Fruit fly (Drosophila melanogaster) whole organism, prepupa: ENCODE data around the gene RpS3A.

ENCODE experiments used
- CG10669 ChIP-seq: fragments of 200-800 bp; sonication (Bioruptor generic); optimal IDR thresholded peaks from 3 replicates; lab custom pipeline; 2018; ENCODE audit warnings: missing biosample characterization, mild to moderate bottlenecking, missing genetic modification characterization, moderate library complexity
- CG11902 ChIP-seq: fragments of 200-800 bp; sonication (Bioruptor generic); optimal IDR thresholded peaks from 3 replicates; lab custom pipeline; 2016; ENCODE audit warnings: missing biosample characterization, missing genetic modification characterization
- CG15336 ChIP-seq: fragments of 200-800 bp; sonication (Bioruptor generic); IDR thresholded peaks from 2 replicates; pipeline ENCODE4 v1.3.6; 2022; ENCODE audit warnings: missing biosample characterization, missing genetic modification characterization
- CG1621 ChIP-seq: fragments of 200-800 bp; sonication (Bioruptor generic); optimal IDR thresholded peaks from 3 replicates; lab custom pipeline; 2018; ENCODE audit warnings: missing biosample characterization, mild to moderate bottlenecking, missing genetic modification characterization
- CG3032 ChIP-seq: fragments of 200-800 bp; optimal IDR thresholded peaks from 2 replicates; lab custom pipeline; 2019; ENCODE audit warnings: missing biosample characterization, mild to moderate bottlenecking, missing genetic modification characterization, moderate library complexity
- CG34406 ChIP-seq: fragments of 200-800 bp; sonication (Bioruptor generic); optimal IDR thresholded peaks from 3 replicates; lab custom pipeline; 2016; ENCODE audit warnings: missing biosample characterization, missing genetic modification characterization
- CG6792 ChIP-seq: fragments of 200-800 bp; sonication (Bioruptor generic); optimal IDR thresholded peaks from 3 replicates; lab custom pipeline; 2016; ENCODE audit warnings: missing biosample characterization, missing genetic modification characterization
- CG6854 ChIP-seq: fragments of 200-800 bp; sonication (Bioruptor generic); optimal IDR thresholded peaks from 2 replicates; lab custom pipeline; 2017; ENCODE audit warnings: missing biosample characterization, mild to moderate bottlenecking, missing genetic modification characterization
- CG9139 ChIP-seq: fragments of 200-800 bp; sonication (Bioruptor generic); optimal IDR thresholded peaks from 3 replicates; lab custom pipeline; 2017; ENCODE audit warnings: missing biosample characterization, mild to moderate bottlenecking, missing genetic modification characterization
- Eip75B ChIP-seq: fragments of 200-800 bp; sonication (Bioruptor generic); optimal IDR thresholded peaks from 3 replicates; lab custom pipeline; 2016; ENCODE audit warnings: missing biosample characterization, missing genetic modification characterization
- Eip78C ChIP-seq: fragments of 200-800 bp; sonication (Bioruptor generic); peaks from one replicate; lab custom pipeline; 2016; ENCODE audit warnings: missing biosample characterization, missing genetic modification characterization
- Eip93F ChIP-seq: fragments of 200-800 bp; sonication (Bioruptor generic); optimal IDR thresholded peaks from 2 replicates; lab custom pipeline; 2016; ENCODE audit warnings: missing biosample characterization, mild to moderate bottlenecking, missing genetic modification characterization
- Ets21C ChIP-seq: fragments of 200-800 bp; sonication (Bioruptor generic); optimal IDR thresholded peaks from 3 replicates; lab custom pipeline; 2016; ENCODE audit warnings: missing biosample characterization, missing genetic modification characterization
- Ets96B ChIP-seq: fragments of 200-800 bp; optimal IDR thresholded peaks from 2 replicates; lab custom pipeline; 2019; ENCODE audit warnings: missing biosample characterization, mild to moderate bottlenecking, missing genetic modification characterization, moderate library complexity
- Gug ChIP-seq: fragments of 200-800 bp; sonication (Bioruptor generic); IDR thresholded peaks from 2 replicates; pipeline ENCODE4 v1.3.6; 2022; ENCODE audit warnings: missing biosample characterization, missing genetic modification characterization
- Hr4 ChIP-seq: fragments of 200-800 bp; sonication (Bioruptor generic); optimal IDR thresholded peaks from 3 replicates; lab custom pipeline; 2016; ENCODE audit warnings: missing biosample characterization, missing genetic modification characterization
- Met ChIP-seq: fragments of 200-800 bp; sonication (Bioruptor generic); optimal IDR thresholded peaks from 3 replicates; lab custom pipeline; 2016; ENCODE audit warnings: missing biosample characterization, missing genetic modification characterization
- OdsH ChIP-seq: fragments of 200-800 bp; sonication (Bioruptor generic); optimal IDR thresholded peaks from 3 replicates; lab custom pipeline; 2016; ENCODE audit warnings: missing biosample characterization, missing genetic modification characterization
- Smox ChIP-seq: fragments of 200-800 bp; sonication (Bioruptor generic); optimal IDR thresholded peaks from 3 replicates; lab custom pipeline; 2016; ENCODE audit warnings: missing biosample characterization, missing genetic modification characterization
- Sox102F ChIP-seq: fragments of 200-800 bp; sonication (Bioruptor generic); optimal IDR thresholded peaks from 2 replicates; lab custom pipeline; 2016; ENCODE audit warnings: missing biosample characterization, mild to moderate bottlenecking, missing genetic modification characterization
- Sox14 ChIP-seq: fragments of 200-800 bp; sonication (Bioruptor generic); optimal IDR thresholded peaks from 3 replicates; lab custom pipeline; 2016; ENCODE audit warnings: missing biosample characterization, missing genetic modification characterization
- acj6 ChIP-seq: fragments of 200-800 bp; sonication (Bioruptor generic); optimal IDR thresholded peaks from 3 replicates; lab custom pipeline; 2016; ENCODE audit warnings: missing biosample characterization, missing genetic modification characterization
- dac ChIP-seq: fragments of 200-800 bp; sonication (Bioruptor generic); optimal IDR thresholded peaks from 2 replicates; lab custom pipeline; 2017; ENCODE audit warnings: missing biosample characterization, mild to moderate bottlenecking, missing genetic modification characterization
- dsx ChIP-seq: fragments of 200-800 bp; optimal IDR thresholded peaks from 3 replicates; lab custom pipeline; 2019; ENCODE audit warnings: missing biosample characterization, mild to moderate bottlenecking, missing genetic modification characterization, moderate library complexity; ENCODE audit not compliant: poor library complexity, severe bottlenecking
- esn ChIP-seq: fragments of 200-800 bp; sonication (Bioruptor generic); optimal IDR thresholded peaks from 2 replicates; lab custom pipeline; 2016; ENCODE audit warnings: missing biosample characterization, mild to moderate bottlenecking, missing genetic modification characterization, moderate library complexity
- fkh ChIP-seq: fragments of 200-800 bp; sonication (Bioruptor generic); optimal IDR thresholded peaks from 3 replicates; lab custom pipeline; 2017; ENCODE audit warnings: missing biosample characterization, mild to moderate bottlenecking, missing genetic modification characterization, moderate library complexity
- lz ChIP-seq: fragments of 200-800 bp; sonication (Bioruptor generic); optimal IDR thresholded peaks from 3 replicates; lab custom pipeline; 2016; ENCODE audit warnings: missing biosample characterization, missing genetic modification characterization
- net ChIP-seq: fragments of 200-800 bp; sonication (Bioruptor generic); optimal IDR thresholded peaks from 3 replicates; lab custom pipeline; 2016; ENCODE audit warnings: missing biosample characterization, missing genetic modification characterization
- ss ChIP-seq, 2 experiments: fragments of 200-800 bp; sonication (Bioruptor generic); optimal IDR thresholded peaks; 2 replicates in 1 of 2; 3 replicates in 1 of 2; lab custom pipeline; 2017 to 2018; ENCODE audit warnings: mild to moderate bottlenecking in 2 of 2, missing biosample characterization in 2 of 2, missing genetic modification characterization in 2 of 2, moderate library complexity in 1 of 2
- svp ChIP-seq: fragments of 200-800 bp; sonication (Bioruptor generic); peaks from one replicate; lab custom pipeline; 2016; ENCODE audit warnings: missing biosample characterization, missing genetic modification characterization
- vri ChIP-seq: fragments of 200-800 bp; sonication (Bioruptor generic); optimal IDR thresholded peaks from 3 replicates; lab custom pipeline; 2016; ENCODE audit warnings: missing biosample characterization, mild to moderate bottlenecking, missing genetic modification characterization

The RpS3A gene

DNA sequence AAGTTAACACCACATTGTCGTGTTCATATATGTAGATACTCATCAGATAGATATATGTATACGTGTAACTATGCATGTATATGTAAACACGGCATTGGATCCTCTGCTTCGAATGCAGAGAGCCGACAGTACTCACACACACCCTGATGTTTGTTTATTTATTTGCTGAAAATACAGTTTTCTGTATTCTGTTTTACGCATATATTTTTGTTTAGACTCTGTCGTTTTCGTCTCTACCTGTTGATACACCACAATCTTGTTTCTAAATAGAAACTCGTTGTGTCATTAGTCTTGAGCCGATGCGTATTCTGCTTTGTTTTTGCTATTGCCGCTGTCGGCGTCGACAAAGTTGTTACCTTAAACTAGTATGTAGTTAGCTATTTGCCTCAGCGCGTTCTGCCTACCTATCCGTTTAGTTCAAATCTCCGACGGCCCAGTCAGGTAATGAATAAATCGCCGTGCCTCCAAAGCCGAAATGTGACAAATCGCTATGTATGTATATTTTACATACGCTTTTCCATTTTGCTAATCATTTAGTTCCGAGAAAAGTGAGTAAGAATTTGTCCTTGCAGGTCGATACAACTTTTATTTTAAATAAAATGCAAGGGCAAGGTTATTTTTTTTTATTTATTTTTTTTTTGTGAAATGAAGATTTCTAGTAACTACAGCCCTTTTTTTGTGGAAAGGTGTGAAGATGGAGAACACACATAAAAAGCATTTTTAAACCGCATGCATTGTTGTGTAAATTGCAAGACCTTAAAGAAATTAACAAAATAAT lies 3.3 kb upstream of the RpS3A start:
- peak; percentile 10 for TF ChIP-seq dsx (GFP tag; lab: Kevin White, UChicago)
- no peak for TF ChIP-seq ss (GFP tag; optimal IDR thresholded peaks at IDR 0.05; lab: Kevin White, UChicago)
- TF ChIP-seq fkh (GFP tag; lab: Kevin White, UChicago) = peak; percentile 88

- TF ChIP-seq fkh (GFP tag; lab: Kevin White, UChicago) (peak; percentile 66), svp (GFP tag; lab: Kevin White, UChicago) (peak; percentile 84), Ets21C (no peak), CG9139 (GFP tag; lab: Kevin White, UChicago) (peak; percentile 36), Sox14 (GFP tag; lab: Kevin White, UChicago) (peak; percentile 1), CG34406 (GFP tag; lab: Kevin White, UChicago) (no peak), Gug (GFP tag; lab: Robert Waterston, UW) (no peak), Eip78C (GFP tag; lab: Kevin White, UChicago) (peak; percentile 74), CG15336 (GFP tag; lab: Robert Waterston, UW) (peak; percentile 6; the same call in 1 of the 2 replicates), CG6854 (GFP tag; lab: Kevin White, UChicago) (peak; percentile 66), Met (GFP tag; lab: Kevin White, UChicago) (peak; percentile 15), Smox (peak; percentile 2), Ets96B (tag; lab: Kevin White, UChicago) (no peak), vri (GFP tag; lab: Kevin White, UChicago) (peak; percentile 9), ss (GFP tag; optimal IDR thresholded peaks at IDR 0.05; lab: Kevin White, UChicago) (peak; percentile 50 to 54), Eip93F (GFP tag; lab: Kevin White, UChicago) (peak; percentile 35), CG6792 (GFP tag; lab: Kevin White, UChicago) (no peak), CG1621 (tag; lab: Kevin White, UChicago) (no peak), Sox102F (GFP tag; lab: Kevin White, UChicago) (peak; percentile 60), Hr4 (GFP tag; lab: Kevin White, UChicago) (no peak), acj6 (no peak)
- TF ChIP-seq, all 60 proteins: peak for 13
Observed at dm6 chr4:68949-69742, 2.1 kb upstream of the RpS3A start, which contains the start of gene pan. Gene pan, plus strand, starts transcription at chr4:69326.

DNA sequence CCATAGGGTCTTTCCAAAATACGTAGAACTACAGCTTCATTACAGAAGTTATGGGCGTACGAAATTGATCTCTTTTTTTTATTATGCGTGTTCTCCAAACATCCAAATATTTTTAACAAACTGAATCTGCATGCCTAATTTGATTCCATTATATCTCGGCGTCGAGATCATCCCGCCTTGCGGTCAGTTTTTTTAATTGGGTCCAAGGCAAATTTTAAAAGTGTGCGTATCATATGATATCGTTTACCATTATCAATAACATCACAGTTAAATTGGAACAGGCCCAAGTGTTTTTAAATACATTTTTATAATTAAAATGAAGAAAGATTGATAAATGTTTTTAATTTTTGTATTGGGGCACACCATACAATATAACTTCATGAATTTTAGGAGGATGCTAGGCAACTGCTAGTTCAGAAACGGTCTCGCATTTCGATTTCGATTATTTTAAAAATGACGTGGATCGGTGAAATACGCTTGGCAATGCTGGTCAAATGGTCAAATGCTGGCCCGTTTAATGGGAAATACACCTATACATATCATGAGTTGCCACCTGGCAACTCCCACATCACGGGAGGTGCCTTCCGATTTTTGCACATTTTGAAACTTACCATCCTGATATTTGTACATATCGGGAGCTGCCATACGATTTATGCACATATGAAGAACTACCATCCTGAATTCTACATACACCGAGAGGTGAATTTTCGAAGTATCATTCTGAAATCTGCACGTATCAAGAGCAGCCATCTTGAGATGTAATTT lies 1.4 kb upstream of the RpS3A start:
- TF ChIP-seq Eip78C (GFP tag; lab: Kevin White, UChicago) = peak; percentile 56
- no peak for TF ChIP-seq Sox102F (GFP tag; lab: Kevin White, UChicago)

- no peak for TF ChIP-seq acj6
- TF ChIP-seq CG10669 (GFP tag; lab: Kevin White, UChicago) = no peak
- peak; percentile 7 for TF ChIP-seq lz (GFP tag; lab: Kevin White, UChicago)
- peak; percentile 20 for TF ChIP-seq OdsH (GFP tag; lab: Kevin White, UChicago)
- peak; percentile 10 for TF ChIP-seq esn (GFP tag; lab: Kevin White, UChicago)
- peak; percentile 3 for TF ChIP-seq Eip78C (GFP tag; lab: Kevin White, UChicago)
- no peak for TF ChIP-seq Eip93F (GFP tag; lab: Kevin White, UChicago)
- no peak for TF ChIP-seq net (GFP tag; lab: Kevin White, UChicago)
- TF ChIP-seq CG6792 (GFP tag; lab: Kevin White, UChicago) = no peak
- TF ChIP-seq CG3032 (tag; lab: Kevin White, UChicago) = peak; percentile 15
- TF ChIP-seq dac = no peak
- no peak for TF ChIP-seq CG11902 (GFP tag; lab: Kevin White, UChicago)
- no peak for TF ChIP-seq Eip75B (GFP tag; lab: Kevin White, UChicago)
- TF ChIP-seq CG6854 (GFP tag; lab: Kevin White, UChicago) = no peak
- TF ChIP-seq Smox = no peak
- TF ChIP-seq, all 60 proteins: peak for 5
Observed at dm6 chr4:63307-63706, 3.7 kb downstream of the RpS3A start.
